Fruit fly (Drosophila melanogaster) whole organism, embryonic: ENCODE results near the gene Lcp65Ad.

Source experiments
- Awh ChIP-seq: fragments of 200-800 bp; sonication (Bioruptor generic); IDR thresholded peaks from 2 replicates; pipeline ENCODE4, ENCODE4 v1.3.6; 2022; ENCODE audit warnings: missing biosample characterization, missing genetic modification characterization
- Bgb ChIP-seq: fragments of 200-800 bp; sonication (Bioruptor generic); IDR thresholded peaks from 2 replicates; pipeline ENCODE4 v1.3.6; 2022; ENCODE audit warnings: missing biosample characterization, missing genetic modification characterization; ENCODE audit not compliant: partially characterized antibody
- Blimp-1 ChIP-seq: fragments of 200-800 bp; sonication (Bioruptor generic); optimal IDR thresholded peaks from 3 replicates; lab custom pipeline; 2018; ENCODE audit warnings: missing biosample characterization, missing genetic modification characterization, mild to moderate bottlenecking, moderate library complexity, missing genetic modification reagents
- CG10979 ChIP-seq: fragments of 200-800 bp; sonication (Bioruptor generic); optimal IDR thresholded peaks from 2 replicates; lab custom pipeline; 2018; ENCODE audit warnings: missing biosample characterization, mild to moderate bottlenecking, missing genetic modification characterization, moderate library complexity
- CG11504 ChIP-seq: fragments of 200-800 bp; sonication (Bioruptor generic); optimal IDR thresholded peaks from 3 replicates; lab custom pipeline; 2019; ENCODE audit warnings: missing biosample characterization, mild to moderate bottlenecking, missing genetic modification characterization, moderate library complexity
- CG14860 ChIP-seq: fragments of 200-800 bp; sonication (Bioruptor generic); IDR thresholded peaks from 3 replicates; pipeline ENCODE4 v1.3.6; 2022; ENCODE audit warnings: missing biosample characterization, missing genetic modification characterization; ENCODE audit not compliant: partially characterized antibody
- CG15073 ChIP-seq: fragments of 200-800 bp; sonication (Bioruptor generic); optimal IDR thresholded peaks from 2 replicates; lab custom pipeline; 2016; ENCODE audit warnings: missing biosample characterization, missing genetic modification characterization
- CG15514 ChIP-seq: fragments of 200-800 bp; sonication (Bioruptor generic); optimal IDR thresholded peaks from 3 replicates; lab custom pipeline; 2017; ENCODE audit warnings: missing biosample characterization, missing genetic modification characterization, mild to moderate bottlenecking, moderate library complexity, missing genetic modification reagents
- CG17385 ChIP-seq: fragments of 200-800 bp; sonication (Bioruptor generic); optimal IDR thresholded peaks from 3 replicates; lab custom pipeline; 2018; ENCODE audit warnings: missing biosample characterization, mild to moderate bottlenecking, missing genetic modification characterization
- CG2116 ChIP-seq: fragments of 200-800 bp; sonication (Bioruptor generic); optimal IDR thresholded peaks from 3 replicates; lab custom pipeline; 2018; ENCODE audit warnings: missing biosample characterization, mild to moderate bottlenecking, missing genetic modification characterization
- CG2129 ChIP-seq: fragments of 200-800 bp; sonication (Bioruptor generic); IDR thresholded peaks from 2 replicates; pipeline ENCODE4 v1.3.6; 2022; ENCODE audit warnings: missing biosample characterization, missing genetic modification characterization; ENCODE audit not compliant: partially characterized antibody
- CG3281 ChIP-seq: fragments of 200-800 bp; sonication (Bioruptor generic); optimal IDR thresholded peaks from 3 replicates; lab custom pipeline; 2017; ENCODE audit warnings: missing biosample characterization, mild to moderate bottlenecking, missing genetic modification characterization
- CG5953 ChIP-seq: fragments of 200-800 bp; sonication (Bioruptor generic); IDR thresholded peaks from 2 replicates; pipeline ENCODE4 v1.3.6; 2022; ENCODE audit warnings: missing biosample characterization, missing genetic modification characterization
- CG6683 ChIP-seq: fragments of 200-800 bp; sonication (Bioruptor generic); optimal IDR thresholded peaks from 2 replicates; lab custom pipeline; 2017; ENCODE audit warnings: missing biosample characterization, mild to moderate bottlenecking, missing genetic modification characterization, missing genetic modification reagents
- CG7745 ChIP-seq: fragments of 200-800 bp; sonication (Bioruptor generic); optimal IDR thresholded peaks from 2 replicates; lab custom pipeline; 2018; ENCODE audit warnings: missing biosample characterization, mild to moderate bottlenecking, missing genetic modification characterization, moderate library complexity
- CG7839 ChIP-seq: fragments of 200-800 bp; sonication (Bioruptor generic); optimal IDR thresholded peaks from 3 replicates; lab custom pipeline; 2018; ENCODE audit warnings: missing biosample characterization, mild to moderate bottlenecking, missing genetic modification characterization, moderate library complexity
- CG7928 ChIP-seq: fragments of 200-800 bp; sonication (Bioruptor generic); optimal IDR thresholded peaks from 2 replicates; lab custom pipeline; 2017; ENCODE audit warnings: missing biosample characterization, mild to moderate bottlenecking, missing genetic modification characterization
- CG8944 ChIP-seq: fragments of 200-800 bp; sonication (Bioruptor generic); optimal IDR thresholded peaks from 3 replicates; lab custom pipeline; 2016; ENCODE audit warnings: missing biosample characterization, missing genetic modification characterization
- CoRest ChIP-seq: fragments of 200-800 bp; sonication (Bioruptor generic); optimal IDR thresholded peaks from 3 replicates; lab custom pipeline; 2018; ENCODE audit warnings: missing biosample characterization, mild to moderate bottlenecking, missing genetic modification characterization, moderate library complexity
- Dek ChIP-seq: fragments of 200-800 bp; sonication (Bioruptor generic); optimal IDR thresholded peaks from 3 replicates; lab custom pipeline; 2019; ENCODE audit warnings: missing biosample characterization, mild to moderate bottlenecking, missing genetic modification characterization, moderate library complexity
- E2f1 ChIP-seq: fragments of 200-800 bp; sonication (Bioruptor generic); IDR thresholded peaks from 2 replicates; pipeline ENCODE4 v1.3.6; 2022; ENCODE audit warnings: missing biosample characterization, missing genetic modification characterization
- ERR ChIP-seq: fragments of 200-800 bp; sonication (Bioruptor generic); optimal IDR thresholded peaks from 2 replicates; lab custom pipeline; 2016; ENCODE audit warnings: missing biosample characterization, missing genetic modification characterization
- Hr78 ChIP-seq, 2 experiments: fragments of 200-800 bp in 1 of 2; fragments of >200 bp in 1 of 2; sonication (Bioruptor generic) in 1 of 2; optimal IDR thresholded peaks; 2 replicates each; lab custom pipeline; 2017 to 2019; ENCODE audit warnings: missing biosample characterization in 2 of 2, missing genetic modification characterization in 2 of 2, mild to moderate bottlenecking in 1 of 2, moderate library complexity in 1 of 2
- MESR4 ChIP-seq: fragments of 200-800 bp; sonication (Bioruptor generic); optimal IDR thresholded peaks from 2 replicates; lab custom pipeline; 2018; ENCODE audit warnings: missing biosample characterization, mild to moderate bottlenecking, missing genetic modification characterization, moderate library complexity
- Med ChIP-seq: fragments of 200-800 bp; sonication (Bioruptor generic); peaks from one replicate; lab custom pipeline; 2016; ENCODE audit warnings: missing biosample characterization, missing genetic modification characterization, mild to moderate bottlenecking, inconsistent platforms, moderate library complexity
- Opbp ChIP-seq: fragments of 200-800 bp; sonication (Bioruptor generic); IDR thresholded peaks from 3 replicates; pipeline ENCODE4 v1.3.6; 2022; ENCODE audit warnings: missing biosample characterization, missing genetic modification characterization; ENCODE audit not compliant: partially characterized antibody
- Side ChIP-seq: fragments of 200-800 bp; sonication (Bioruptor generic); optimal IDR thresholded peaks from 2 replicates; lab custom pipeline; 2016; ENCODE audit warnings: missing biosample characterization, missing genetic modification characterization
- Sox100B ChIP-seq: fragments of 200-800 bp; sonication (Bioruptor generic); optimal IDR thresholded peaks from 3 replicates; lab custom pipeline; 2018; ENCODE audit warnings: missing biosample characterization, mild to moderate bottlenecking, missing genetic modification characterization
- Taf1 ChIP-seq: fragments of 200-800 bp; sonication (Bioruptor generic); IDR thresholded peaks from 2 replicates; pipeline ENCODE4 v1.3.6; 2022; ENCODE audit warnings: missing biosample characterization, missing genetic modification characterization
- ase ChIP-seq: fragments of 200-800 bp; sonication (Bioruptor generic); IDR thresholded peaks from 3 replicates; pipeline ENCODE4 v1.3.6; 2022; ENCODE audit warnings: missing biosample characterization, missing genetic modification characterization
- bab2 ChIP-seq: fragments of 200-800 bp; sonication (Bioruptor generic); optimal IDR thresholded peaks from 2 replicates; lab custom pipeline; 2016; ENCODE audit warnings: missing biosample characterization, missing genetic modification characterization
- corto ChIP-seq: fragments of 200-800 bp; sonication (Bioruptor generic); optimal IDR thresholded peaks from 2 replicates; lab custom pipeline; 2016; ENCODE audit warnings: missing biosample characterization, mild to moderate bottlenecking, missing genetic modification characterization, moderate library complexity
- ewg ChIP-seq: fragments of 200-800 bp; sonication (Bioruptor generic); optimal IDR thresholded peaks from 3 replicates; lab custom pipeline; 2017; ENCODE audit warnings: mild to moderate bottlenecking, missing biosample characterization, missing genetic modification reagents, missing genetic modification characterization
- gcm2 ChIP-seq: fragments of 200-800 bp; sonication (Bioruptor generic); optimal IDR thresholded peaks from 2 replicates; lab custom pipeline; 2016; ENCODE audit warnings: missing biosample characterization, missing genetic modification characterization
- gro ChIP-seq: fragments of 200-800 bp; sonication (Bioruptor generic); optimal IDR thresholded peaks from 2 replicates; lab custom pipeline; 2016; ENCODE audit warnings: missing biosample characterization, missing genetic modification characterization
- h ChIP-seq: fragments of >200 bp; optimal IDR thresholded peaks from 2 replicates; lab custom pipeline; 2017
- insv ChIP-seq, 2 experiments: fragments of 200-800 bp; sonication (Bioruptor generic); optimal IDR thresholded peaks; 3 replicates each; lab custom pipeline; 2016 to 2018; ENCODE audit warnings: missing biosample characterization in 2 of 2, missing genetic modification characterization in 2 of 2
- lov ChIP-seq, 2 experiments: fragments of 200-800 bp in 1 of 2; fragments of >200 bp in 1 of 2; sonication (Bioruptor generic) in 1 of 2; IDR thresholded peaks in 1 of 2; optimal IDR thresholded peaks in 1 of 2; 2 replicates in 1 of 2; 3 replicates in 1 of 2; pipeline versions ENCODE4 v1.3.6 to Lab custom; 2017 to 2022; ENCODE audit warnings: missing biosample characterization in 1 of 2, missing genetic modification characterization in 1 of 2
- luna ChIP-seq: fragments of 200-800 bp; sonication (Bioruptor generic); optimal IDR thresholded peaks from 2 replicates; lab custom pipeline; 2016; ENCODE audit warnings: missing biosample characterization, missing genetic modification characterization
- onecut ChIP-seq: fragments of 200-800 bp; sonication (Bioruptor generic); IDR thresholded peaks from 2 replicates; pipeline ENCODE4 v1.3.6; 2022; ENCODE audit warnings: missing biosample characterization, missing genetic modification characterization
- phol ChIP-seq: fragments of 200-800 bp; sonication (Bioruptor generic); optimal IDR thresholded peaks from 3 replicates; lab custom pipeline; 2018; ENCODE audit warnings: missing biosample characterization, mild to moderate bottlenecking, missing genetic modification characterization, moderate library complexity
- psq ChIP-seq: fragments of 200-800 bp; sonication (Bioruptor generic); optimal IDR thresholded peaks from 2 replicates; lab custom pipeline; 2017; ENCODE audit warnings: missing biosample characterization, missing genetic modification characterization
- row ChIP-seq: fragments of 200-800 bp; sonication (Bioruptor generic); IDR thresholded peaks from 3 replicates; pipeline ENCODE4 v1.3.6; 2022; ENCODE audit warnings: missing biosample characterization, missing genetic modification characterization
- sim ChIP-seq: fragments of 200-800 bp; sonication (Bioruptor generic); IDR thresholded peaks from 2 replicates; pipeline ENCODE4 v1.3.6; 2022; ENCODE audit warnings: missing biosample characterization, missing genetic modification characterization
- ttk ChIP-seq: fragments of 200-800 bp; sonication (Bioruptor generic); IDR thresholded peaks from 2 replicates; pipeline ENCODE4 v2.1.2; 2022; ENCODE audit warnings: missing biosample characterization, missing genetic modification characterization
- twi ChIP-seq: fragments of 200-800 bp; optimal IDR thresholded peaks from 2 replicates; lab custom pipeline; 2019; ENCODE audit warnings: missing biosample characterization, mild to moderate bottlenecking, missing genetic modification characterization, moderate library complexity
- tx ChIP-seq: fragments of 200-800 bp; sonication (Bioruptor generic); optimal IDR thresholded peaks from 2 replicates; lab custom pipeline; 2016; ENCODE audit warnings: missing biosample characterization, missing genetic modification characterization
- vvl ChIP-seq: fragments of 200-800 bp; sonication (Bioruptor generic); IDR thresholded peaks from 2 replicates; pipeline ENCODE4 v1.3.6; 2022; ENCODE audit warnings: missing biosample characterization, missing genetic modification characterization

Lcp65Ad gene

dm6 chr3L:6192822-6193555, 49.8 kb downstream of the Lcp65Ad start, which contains the start of the genes Sf3b6 and Tnpo (continued):
- TF ChIP-seq CG11504 = no peak
- peak; percentile 69 for TF ChIP-seq CG2116
- TF ChIP-seq ERR (GFP tag; lab: Kevin White, UChicago) = no peak
- TF ChIP-seq CG2129 = peak; percentile 52
- no peak for TF ChIP-seq Sox100B (GFP tag; lab: Kevin White, UChicago)
- peak; percentile 28; the same call in 1 of the 2 replicates for TF ChIP-seq CG5953 (GFP tag; lab: Robert Waterston, UW)
- TF ChIP-seq MESR4 (GFP tag; lab: Kevin White, UChicago) = peak; percentile 53
- peak; percentile 68 for TF ChIP-seq ase (GFP tag; lab: Robert Waterston, UW)
- TF ChIP-seq Bgb (GFP tag; lab: Robert Waterston, UW) = peak; percentile 56; the same call in 1 of the 2 replicates
- peak; percentile 34 for TF ChIP-seq CG6683 (GFP tag; lab: Kevin White, UChicago)
- TF ChIP-seq E2f1 = peak; percentile 79
- no peak for TF ChIP-seq gro (GFP tag; lab: Kevin White, UChicago)
- peak; percentile 62 for TF ChIP-seq tx (GFP tag; lab: Kevin White, UChicago)
- peak; percentile 9 for TF ChIP-seq luna
- TF ChIP-seq CG8944 (GFP tag; lab: Kevin White, UChicago) = peak; percentile 43
- peak; percentile 79 for TF ChIP-seq bab2
- no peak for TF ChIP-seq Blimp-1 (GFP tag; lab: Kevin White, UChicago)
- TF ChIP-seq Hr78 (GFP tag; optimal IDR thresholded peaks at IDR 0.05; lab: Kevin White, UChicago) = no peak
- TF ChIP-seq CG17385 (GFP tag; lab: Kevin White, UChicago) = no peak
- peak; percentile 82 for TF ChIP-seq ttk (GFP tag; lab: Robert Waterston, UW)
- TF ChIP-seq vvl = peak; percentile 88
- no peak for TF ChIP-seq Opbp (GFP tag; lab: Robert Waterston, UW)
- TF ChIP-seq Med = peak; percentile 84
- peak; percentile 58 for TF ChIP-seq psq
- no peak for TF ChIP-seq ewg (GFP tag; lab: Kevin White, UChicago)
- peak; percentile 93 for TF ChIP-seq CoRest (tag; lab: Kevin White, UChicago)
- no peak for TF ChIP-seq CG7839 (tag; lab: Kevin White, UChicago)
- TF ChIP-seq CG14860 (GFP tag; lab: Robert Waterston, UW) = peak; percentile 47; the same call in 2 of the 3 replicates
- no peak for TF ChIP-seq Dek
- peak; percentile 68; the same call in 1 of the 2 replicates for TF ChIP-seq Taf1 (GFP tag; lab: Robert Waterston, UW)
- no peak for TF ChIP-seq gcm2
- peak; percentile 50 for TF ChIP-seq Awh (GFP tag; lab: Robert Waterston, UW)
- no peak for TF ChIP-seq CG3281 (GFP tag; lab: Kevin White, UChicago)
- TF ChIP-seq CG7745 = no peak
- TF ChIP-seq CG15073 (GFP tag; lab: Kevin White, UChicago) = peak; percentile 39
- TF ChIP-seq onecut = no peak
- TF ChIP-seq CG7928 = peak; percentile 47
- TF ChIP-seq h (lab: Kevin White, UChicago) = no peak
- TF ChIP-seq row = peak; percentile 96
- TF ChIP-seq insv (GFP tag; optimal IDR thresholded peaks at IDR 0.05; lab: Kevin White, UChicago) = peak in 1 of 2 experiments; percentile 52
- no peak for TF ChIP-seq lov (optimal IDR thresholded peaks at IDR 0.05; lab: Kevin White, UChicago)
- TF ChIP-seq lov (GFP tag; IDR thresholded peaks at IDR 0.05; lab: Robert Waterston, UW) = peak; percentile 56; the same call in 1 of the 3 replicates
- TF ChIP-seq twi (tag; lab: Kevin White, UChicago) = peak; percentile 83
- TF ChIP-seq phol = peak; percentile 91
- TF ChIP-seq corto (GFP tag; lab: Kevin White, UChicago) = no peak
- TF ChIP-seq CG10979 (tag; lab: Kevin White, UChicago) = peak; percentile 71
- TF ChIP-seq CG15514 (GFP tag; lab: Kevin White, UChicago) = peak; percentile 84
- TF ChIP-seq sim (GFP tag; lab: Robert Waterston, UW) = peak; percentile 38; the same call in 1 of the 2 replicates
- no peak for TF ChIP-seq Side (GFP tag; lab: Kevin White, UChicago)
